Fruit fly (Drosophila melanogaster) whole organism, embryonic: Measurements from ENCODE around the gene Pka-C2.

Source experiments
- Asciz ChIP-seq: fragments of 200-800 bp; sonication (Bioruptor generic); optimal IDR thresholded peaks from 2 replicates; lab custom pipeline; 2017; ENCODE audit warnings: missing biosample characterization, mild to moderate bottlenecking, missing genetic modification characterization, missing genetic modification reagents
- Bteb2 ChIP-seq: fragments of 200-800 bp; sonication (Bioruptor generic); optimal IDR thresholded peaks from 2 replicates; lab custom pipeline; 2016; ENCODE audit warnings: missing biosample characterization, missing genetic modification characterization
- CG10321 ChIP-seq: fragments of 200-800 bp; sonication (Bioruptor generic); IDR thresholded peaks from 2 replicates; pipeline ENCODE4 v1.3.6; 2022; ENCODE audit warnings: missing biosample characterization, missing genetic modification characterization
- CG11696 ChIP-seq: fragments of 200-800 bp; sonication (Bioruptor generic); IDR thresholded peaks from 2 replicates; pipeline ENCODE4 v1.3.6; 2022; ENCODE audit warnings: missing biosample characterization, missing genetic modification characterization
- CG12155 ChIP-seq: fragments of 200-800 bp; sonication (Bioruptor generic); optimal IDR thresholded peaks from 3 replicates; lab custom pipeline; 2016; ENCODE audit warnings: missing biosample characterization, missing genetic modification characterization
- CG14014 ChIP-seq: fragments of 200-800 bp; sonication (Bioruptor generic); IDR thresholded peaks from 2 replicates; pipeline ENCODE4 v1.3.6; 2022; ENCODE audit warnings: missing biosample characterization, missing genetic modification characterization
- CG14441 ChIP-seq: fragments of 200-800 bp; sonication (Bioruptor generic); IDR thresholded peaks from 2 replicates; pipeline ENCODE4 v1.3.6; 2022; ENCODE audit warnings: missing biosample characterization, missing genetic modification characterization
- CG14965 ChIP-seq: fragments of 200-800 bp; sonication (Bioruptor generic); optimal IDR thresholded peaks from 2 replicates; lab custom pipeline; 2016; ENCODE audit warnings: missing biosample characterization, missing genetic modification characterization, borderline replicate concordance
- CG1603 ChIP-seq: fragments of 200-800 bp; sonication (Bioruptor generic); optimal IDR thresholded peaks from 2 replicates; lab custom pipeline; 2019; ENCODE audit warnings: missing biosample characterization, mild to moderate bottlenecking, missing genetic modification characterization, moderate library complexity
- CG16863 ChIP-seq: fragments of 200-800 bp; sonication (Bioruptor generic); optimal IDR thresholded peaks from 3 replicates; lab custom pipeline; 2016; ENCODE audit warnings: missing biosample characterization, missing genetic modification characterization
- CG17361 ChIP-seq: fragments of 200-800 bp; sonication (Bioruptor generic); IDR thresholded peaks from 3 replicates; pipeline ENCODE4 v1.3.6; 2022; ENCODE audit warnings: missing biosample characterization, missing genetic modification characterization
- CG17385 ChIP-seq: fragments of 200-800 bp; sonication (Bioruptor generic); optimal IDR thresholded peaks from 3 replicates; lab custom pipeline; 2018; ENCODE audit warnings: missing biosample characterization, mild to moderate bottlenecking, missing genetic modification characterization
- CG17612 ChIP-seq: fragments of 200-800 bp; sonication (Bioruptor generic); IDR thresholded peaks from 2 replicates; pipeline ENCODE4 v1.3.6; 2022; ENCODE audit warnings: missing biosample characterization, missing genetic modification characterization
- CG18619 ChIP-seq: fragments of 200-800 bp; sonication (Bioruptor generic); optimal IDR thresholded peaks from 3 replicates; lab custom pipeline; 2017; ENCODE audit warnings: missing biosample characterization, mild to moderate bottlenecking, missing genetic modification characterization
- CG2129 ChIP-seq: fragments of 200-800 bp; sonication (Bioruptor generic); IDR thresholded peaks from 2 replicates; pipeline ENCODE4 v1.3.6; 2022; ENCODE audit warnings: missing biosample characterization, missing genetic modification characterization; ENCODE audit not compliant: partially characterized antibody
- CG2712 ChIP-seq: fragments of 200-800 bp; optimal IDR thresholded peaks from 3 replicates; lab custom pipeline; 2019; ENCODE audit warnings: missing biosample characterization, mild to moderate bottlenecking, missing genetic modification characterization, moderate library complexity
- CG32532 ChIP-seq: fragments of 200-800 bp; sonication (Bioruptor generic); IDR thresholded peaks from 2 replicates; pipeline ENCODE4 v1.3.6; 2022; ENCODE audit warnings: missing biosample characterization, missing genetic modification characterization
- CG34422 ChIP-seq: fragments of 200-800 bp; sonication (Bioruptor generic); IDR thresholded peaks from 3 replicates; pipeline ENCODE4 v1.3.6; 2022; ENCODE audit warnings: missing biosample characterization, missing genetic modification characterization
- CG5180 ChIP-seq: fragments of 200-800 bp; sonication (Bioruptor generic); optimal IDR thresholded peaks from 3 replicates; lab custom pipeline; 2017; ENCODE audit warnings: missing biosample characterization, missing genetic modification characterization, mild to moderate bottlenecking, moderate library complexity, missing genetic modification reagents
- CG6689 ChIP-seq: fragments of 200-800 bp; sonication (Bioruptor generic); IDR thresholded peaks from 2 replicates; pipeline ENCODE4 v1.3.6; 2022; ENCODE audit warnings: missing biosample characterization, missing genetic modification characterization
- CG6791 ChIP-seq: fragments of 200-800 bp; sonication (Bioruptor generic); IDR thresholded peaks from 3 replicates; pipeline ENCODE4 v1.3.6; 2022; ENCODE audit warnings: missing biosample characterization, missing genetic modification characterization; ENCODE audit not compliant: partially characterized antibody
- CG7928 ChIP-seq: fragments of 200-800 bp; sonication (Bioruptor generic); optimal IDR thresholded peaks from 2 replicates; lab custom pipeline; 2017; ENCODE audit warnings: missing biosample characterization, mild to moderate bottlenecking, missing genetic modification characterization
- CG8388 ChIP-seq: fragments of 200-800 bp; sonication (Bioruptor generic); optimal IDR thresholded peaks from 2 replicates; lab custom pipeline; 2019; ENCODE audit warnings: missing biosample characterization, mild to moderate bottlenecking, missing genetic modification characterization, moderate library complexity
- D19A ChIP-seq: fragments of 200-800 bp; optimal IDR thresholded peaks from 3 replicates; lab custom pipeline; 2019; ENCODE audit warnings: missing biosample characterization, mild to moderate bottlenecking, missing genetic modification characterization, moderate library complexity
- Drgx ChIP-seq: fragments of 200-800 bp; sonication (Bioruptor generic); IDR thresholded peaks from 2 replicates; pipeline ENCODE4 v1.3.6; 2022; ENCODE audit warnings: missing biosample characterization, missing genetic modification characterization
- ERR ChIP-seq: fragments of 200-800 bp; sonication (Bioruptor generic); optimal IDR thresholded peaks from 2 replicates; lab custom pipeline; 2016; ENCODE audit warnings: missing biosample characterization, missing genetic modification characterization
- Gsc ChIP-seq: fragments of 200-800 bp; sonication (Bioruptor generic); IDR thresholded peaks from 2 replicates; pipeline ENCODE4 v1.3.6; 2022; ENCODE audit warnings: missing biosample characterization, missing genetic modification characterization
- Meics ChIP-seq: fragments of 200-800 bp; sonication (Bioruptor generic); optimal IDR thresholded peaks from 2 replicates; lab custom pipeline; 2017; ENCODE audit warnings: missing biosample characterization, mild to moderate bottlenecking, missing genetic modification characterization
- Oaz ChIP-seq: fragments of 200-800 bp; sonication (Bioruptor generic); IDR thresholded peaks from 2 replicates; pipeline ENCODE4 v1.3.6; 2022; ENCODE audit warnings: missing biosample characterization, missing genetic modification characterization
- Opbp ChIP-seq: fragments of 200-800 bp; sonication (Bioruptor generic); IDR thresholded peaks from 3 replicates; pipeline ENCODE4 v1.3.6; 2022; ENCODE audit warnings: missing biosample characterization, missing genetic modification characterization; ENCODE audit not compliant: partially characterized antibody
- Pdp1 ChIP-seq, 2 experiments: fragments of 200-800 bp; sonication (Bioruptor generic); optimal IDR thresholded peaks; 3 replicates each; lab custom pipeline; 2016; ENCODE audit warnings: missing biosample characterization in 2 of 2, missing genetic modification characterization in 2 of 2, mild to moderate bottlenecking in 1 of 2, moderate library complexity in 1 of 2
- Xrp1 ChIP-seq: fragments of 200-800 bp; sonication (Bioruptor generic); IDR thresholded peaks from 2 replicates; pipeline ENCODE4 v1.3.6; 2022; ENCODE audit warnings: missing biosample characterization, missing genetic modification characterization
- ap ChIP-seq: fragments of 200-800 bp; sonication (Bioruptor generic); IDR thresholded peaks from 2 replicates; pipeline ENCODE4 v1.3.6; 2022; ENCODE audit warnings: missing biosample characterization, missing genetic modification characterization
- corto ChIP-seq: fragments of 200-800 bp; sonication (Bioruptor generic); optimal IDR thresholded peaks from 2 replicates; lab custom pipeline; 2016; ENCODE audit warnings: missing biosample characterization, mild to moderate bottlenecking, missing genetic modification characterization, moderate library complexity
- dpn ChIP-seq, 2 experiments: fragments of 200-800 bp; sonication (Bioruptor generic); optimal IDR thresholded peaks; 3 replicates each; lab custom pipeline; 2016; ENCODE audit warnings: missing biosample characterization in 2 of 2, missing genetic modification characterization in 2 of 2
- grau ChIP-seq: fragments of 200-800 bp; optimal IDR thresholded peaks from 3 replicates; lab custom pipeline; 2019; ENCODE audit warnings: missing biosample characterization, mild to moderate bottlenecking, missing genetic modification characterization, moderate library complexity
- h ChIP-seq: fragments of >200 bp; optimal IDR thresholded peaks from 2 replicates; lab custom pipeline; 2017
- hkb ChIP-seq, 2 experiments: fragments of 200-800 bp in 1 of 2; fragments of >200 bp in 1 of 2; sonication (Bioruptor generic) in 1 of 2; IDR thresholded peaks in 1 of 2; optimal IDR thresholded peaks in 1 of 2; 2 replicates each; pipeline versions ENCODE4 v1.3.6 to Lab custom; 2017 to 2022; ENCODE audit warnings: missing biosample characterization in 1 of 2, missing genetic modification characterization in 1 of 2
- lbe ChIP-seq: fragments of 200-800 bp; sonication (Bioruptor generic); optimal IDR thresholded peaks from 2 replicates; lab custom pipeline; 2016; ENCODE audit warnings: missing biosample characterization, mild to moderate bottlenecking, missing genetic modification characterization
- lmd ChIP-seq: fragments of 200-800 bp; sonication (Bioruptor generic); IDR thresholded peaks from 2 replicates; pipeline ENCODE4 v1.3.6; 2022; ENCODE audit warnings: missing biosample characterization, missing genetic modification characterization
- prd ChIP-seq, 3 experiments: fragments of >200 bp in 2 of 3; fragments of 200-800 bp in 1 of 3; sonication (Bioruptor generic) in 1 of 3; optimal IDR thresholded peaks in 2 of 3; IDR thresholded peaks in 1 of 3; 2 replicates in 2 of 3; 3 replicates in 1 of 3; pipeline versions ENCODE4 v1.3.6 to Lab custom; 2017 to 2022; ENCODE audit warnings: missing biosample characterization in 1 of 3, missing genetic modification characterization in 1 of 3
- tna ChIP-seq: fragments of 200-800 bp; sonication (Bioruptor generic); IDR thresholded peaks from 2 replicates; pipeline ENCODE4 v1.3.6; 2022; ENCODE audit warnings: missing biosample characterization, missing genetic modification characterization; ENCODE audit not compliant: partially characterized antibody
- ttk ChIP-seq: fragments of 200-800 bp; sonication (Bioruptor generic); IDR thresholded peaks from 2 replicates; pipeline ENCODE4 v2.1.2; 2022; ENCODE audit warnings: missing biosample characterization, missing genetic modification characterization
- usp ChIP-seq: fragments of >200 bp; optimal IDR thresholded peaks from 2 replicates; lab custom pipeline; 2017; ENCODE audit warnings: missing biosample characterization, missing genetic modification characterization
- vnd ChIP-seq: fragments of 200-800 bp; sonication (Bioruptor generic); IDR thresholded peaks from 3 replicates; pipeline ENCODE4 v1.3.6; 2022; ENCODE audit warnings: missing biosample characterization, missing genetic modification characterization; ENCODE audit not compliant: partially characterized antibody
- vvl ChIP-seq: fragments of 200-800 bp; sonication (Bioruptor generic); IDR thresholded peaks from 2 replicates; pipeline ENCODE4 v1.3.6; 2022; ENCODE audit warnings: missing biosample characterization, missing genetic modification characterization
- wor ChIP-seq: fragments of 200-800 bp; sonication (Bioruptor generic); IDR thresholded peaks from 2 replicates; pipeline ENCODE4 v1.3.6; 2022; ENCODE audit warnings: missing biosample characterization, missing genetic modification characterization
- zen2 ChIP-seq: fragments of 200-800 bp; sonication (Bioruptor generic); IDR thresholded peaks from 3 replicates; pipeline ENCODE4 v1.3.6; 2022; ENCODE audit warnings: missing biosample characterization, missing genetic modification characterization; ENCODE audit not compliant: partially characterized antibody
- zfh1 ChIP-seq: fragments of 200-800 bp; sonication (Bioruptor generic); IDR thresholded peaks from 3 replicates; pipeline ENCODE4 v1.3.6; 2022; ENCODE audit warnings: missing biosample characterization, missing genetic modification characterization

Gene Pka-C2

dm6 chr3R:30689653-30690052 lies 7.3 kb downstream of the Pka-C2 start:
- TF ChIP-seq CG8388 (GFP tag; lab: Kevin White, UChicago) (no peak), Meics (GFP tag; lab: Kevin White, UChicago) (no peak), ttk (GFP tag; lab: Robert Waterston, UW) (0 out of 2 replicates have a peak, but pooled peaks have one; percentile 11), Oaz (GFP tag; lab: Robert Waterston, UW) (no peak), zen2 (GFP tag; lab: Robert Waterston, UW) (no peak), lbe (peak; percentile 85), Gsc (no peak), CG17361 (0 out of 3 replicates have a peak, but pooled peaks have one; percentile 24), CG6689 (GFP tag; lab: Robert Waterston, UW) (0 out of 2 replicates have a peak, but pooled peaks have one; percentile 26), lmd (0 out of 2 replicates have a peak, but pooled peaks have one; percentile 15), Pdp1 (GFP tag; optimal IDR thresholded peaks at IDR 0.05; lab: Kevin White, UChicago) (no peak), CG14441 (GFP tag; lab: Robert Waterston, UW) (no peak), Drgx (GFP tag; lab: Robert Waterston, UW) (peak; percentile 85), CG18619 (no peak), Opbp (GFP tag; lab: Robert Waterston, UW) (no peak), CG12155 (GFP tag; lab: Kevin White, UChicago) (no peak), CG2712 (tag; lab: Kevin White, UChicago) (peak; percentile 3), CG1603 (no peak), tna (no peak), grau (no peak), CG5180 (GFP tag; lab: Kevin White, UChicago) (no peak), prd (optimal IDR thresholded peaks at IDR 0.05; lab: Kevin White, UChicago) (no peak), prd (GFP tag; IDR thresholded peaks at IDR 0.05; lab: Robert Waterston, UW) (0 out of 3 replicates have a peak, but pooled peaks have one; percentile 15), h (lab: Kevin White, UChicago) (no peak), CG2129 (no peak), ap (GFP tag; lab: Robert Waterston, UW) (0 out of 2 replicates have a peak, but pooled peaks have one; percentile 6), CG11696 (GFP tag; lab: Robert Waterston, UW) (no peak), CG14965 (GFP tag; lab: Kevin White, UChicago) (no peak), Asciz (GFP tag; lab: Kevin White, UChicago) (no peak), D19A (tag; lab: Kevin White, UChicago) (no peak), CG7928 (GFP tag; lab: Kevin White, UChicago) (no peak), Xrp1 (GFP tag; lab: Robert Waterston, UW) (peak; percentile 18; the same call in 1 of the 2 replicates), dpn (GFP tag; optimal IDR thresholded peaks at IDR 0.05; lab: Kevin White, UChicago) (no peak), CG14014 (GFP tag; lab: Robert Waterston, UW) (0 out of 2 replicates have a peak, but pooled peaks have one; percentile 7), corto (GFP tag; lab: Kevin White, UChicago) (peak; percentile 45), CG32532 (0 out of 2 replicates have a peak, but pooled peaks have one; percentile 8), ERR (no peak), zfh1 (GFP tag; lab: Robert Waterston, UW) (no peak)

dm6 chr3R:30649661-30650060 lies 47.3 kb downstream of the Pka-C2 start, which contains the start of gene CG34433:
CG34433 (plus strand) TSS chr3R:30649961.
- TF ChIP-seq tna (no peak), Bteb2 (GFP tag; lab: Kevin White, UChicago) (no peak), CG10321 (GFP tag; lab: Robert Waterston, UW) (no peak), usp (no peak), vnd (GFP tag; lab: Robert Waterston, UW) (no peak), hkb (optimal IDR thresholded peaks at IDR 0.05; lab: Kevin White, UChicago) (no peak), hkb (GFP tag; IDR thresholded peaks at IDR 0.05; lab: Robert Waterston, UW) (no peak), vvl (no peak), D19A (tag; lab: Kevin White, UChicago) (no peak), CG6791 (GFP tag; lab: Robert Waterston, UW) (no peak), CG17612 (GFP tag; lab: Robert Waterston, UW) (no peak), CG34422 (no peak), CG16863 (GFP tag; lab: Kevin White, UChicago) (no peak), wor (GFP tag; lab: Robert Waterston, UW) (no peak), CG17385 (GFP tag; lab: Kevin White, UChicago) (no peak)
